Worm (Caenorhabditis elegans) whole organism, young adult: ENCODE results near the gene nhx-9.

Experiments
- D2030.7 ChIP-seq: fragments of 200-800 bp; sonication (Bioruptor generic); IDR thresholded peaks from 2 replicates; pipeline ENCODE4 v1.3.6; 2022; ENCODE audit warnings: missing genetic modification reagents, missing genetic modification characterization, missing compliant biosample characterization
- F10E7.11 ChIP-seq: sonication (generic microtip); optimal IDR thresholded peaks from 2 replicates; lab custom pipeline; 2017; ENCODE audit warnings: mild to moderate bottlenecking, missing genetic modification characterization, moderate library complexity, missing compliant biosample characterization
- F23B12.7 ChIP-seq: sonication (generic microtip); optimal IDR thresholded peaks from 2 replicates; lab custom pipeline; 2017; ENCODE audit warnings: missing genetic modification characterization, mild to moderate bottlenecking, missing compliant biosample characterization, antibody characterized with exemption, moderate library complexity; ENCODE audit not compliant: insufficient read depth
- F37B4.10 ChIP-seq: fragments of 200-800 bp; sonication (Bioruptor generic); IDR thresholded peaks from 2 replicates; pipeline ENCODE4 v1.3.6; 2022; ENCODE audit warnings: missing genetic modification characterization, missing compliant biosample characterization
- F39B2.1 ChIP-seq: fragments of 200-800 bp; sonication (Bioruptor generic); IDR thresholded peaks from 2 replicates; pipeline ENCODE4 v1.3.6; 2022; ENCODE audit warnings: missing genetic modification reagents, missing genetic modification characterization, missing compliant biosample characterization
- F49E8.2 ChIP-seq: sonication (generic microtip); optimal IDR thresholded peaks from 3 replicates; lab custom pipeline; 2017; ENCODE audit warnings: missing genetic modification characterization, mild to moderate bottlenecking, missing compliant biosample characterization, antibody characterized with exemption, moderate library complexity; ENCODE audit not compliant: insufficient read depth
- F57C9.4 ChIP-seq: sonication (generic microtip); optimal IDR thresholded peaks from 2 replicates; lab custom pipeline; 2017; ENCODE audit warnings: mild to moderate bottlenecking, missing genetic modification characterization, missing compliant biosample characterization
- K11D2.4 ChIP-seq: fragments of 200-800 bp; sonication (Bioruptor generic); IDR thresholded peaks from 2 replicates; pipeline ENCODE4 v1.3.6; 2022; ENCODE audit warnings: missing genetic modification reagents, missing genetic modification characterization, missing compliant biosample characterization
- T07F8.4 ChIP-seq: sonication (generic microtip); optimal IDR thresholded peaks from 2 replicates; lab custom pipeline; 2016; ENCODE audit warnings: mild to moderate bottlenecking, missing genetic modification characterization, moderate library complexity, missing compliant biosample characterization
- Y53F4B.3 ChIP-seq: fragments of 200-800 bp; sonication (Bioruptor generic); IDR thresholded peaks from 2 replicates; pipeline ENCODE4 v1.3.6; 2022; ENCODE audit warnings: missing genetic modification reagents, missing genetic modification characterization, missing compliant biosample characterization
- Y95B8A.8 ChIP-seq: fragments of 200-800 bp; sonication (Bioruptor generic); IDR thresholded peaks from 2 replicates; pipeline ENCODE4 v1.3.6; 2022; ENCODE audit warnings: missing genetic modification reagents, missing genetic modification characterization, missing compliant biosample characterization
- ZK185.1 ChIP-seq: sonication (generic microtip); optimal IDR thresholded peaks from 2 replicates; lab custom pipeline; 2016; ENCODE audit warnings: mild to moderate bottlenecking, missing genetic modification characterization, missing compliant biosample characterization; ENCODE audit not compliant: poor library complexity, severe bottlenecking
- aptf-2 ChIP-seq: fragments of 200-800 bp; sonication (Bioruptor generic); conservative IDR thresholded peaks from 2 replicates; pipeline ENCODE4 v1.3.6; 2022; ENCODE audit warnings: missing genetic modification reagents, missing genetic modification characterization, missing compliant biosample characterization
- aptf-3 ChIP-seq: fragments of 200-800 bp; sonication (Bioruptor generic); IDR thresholded peaks from 2 replicates; pipeline ENCODE4 v1.3.6; 2022; ENCODE audit warnings: missing genetic modification characterization, missing compliant biosample characterization
- atf-7 ChIP-seq: sonication (generic microtip); optimal IDR thresholded peaks from 2 replicates; lab custom pipeline; 2017; ENCODE audit warnings: mild to moderate bottlenecking, missing genetic modification characterization, missing compliant biosample characterization
- athp-1 ChIP-seq: sonication (generic microtip); optimal IDR thresholded peaks from 2 replicates; lab custom pipeline; 2017; ENCODE audit warnings: mild to moderate bottlenecking, missing genetic modification characterization, missing compliant biosample characterization
- attf-6 ChIP-seq: fragments of 200-800 bp; sonication (Bioruptor generic); IDR thresholded peaks from 2 replicates; pipeline ENCODE4 v1.3.6; 2022; ENCODE audit warnings: missing genetic modification reagents, missing genetic modification characterization, missing compliant biosample characterization
- ceh-27 ChIP-seq: fragments of 200-800 bp; sonication (Bioruptor generic); optimal IDR thresholded peaks from 2 replicates; lab custom pipeline; 2018; ENCODE audit warnings: mild to moderate bottlenecking, missing genetic modification characterization, moderate library complexity, missing compliant biosample characterization
- die-1 ChIP-seq: sonication (generic microtip); optimal IDR thresholded peaks from 2 replicates; lab custom pipeline; 2016; ENCODE audit warnings: missing genotype, mild to moderate bottlenecking, missing genetic modification characterization, missing compliant biosample characterization
- dox-1 ChIP-seq: fragments of 200-800 bp; sonication (Bioruptor generic); IDR thresholded peaks from 2 replicates; pipeline ENCODE4 v1.3.6; 2022; ENCODE audit warnings: missing genetic modification reagents, missing genetic modification characterization, missing compliant biosample characterization
- dpff-1 ChIP-seq: sonication (generic microtip); optimal IDR thresholded peaks from 2 replicates; lab custom pipeline; 2017; ENCODE audit warnings: mild to moderate bottlenecking, missing genetic modification characterization, missing compliant biosample characterization
- egl-18 ChIP-seq: fragments of 200-800 bp; sonication (Bioruptor generic); IDR thresholded peaks from 2 replicates; pipeline ENCODE4 v1.3.6; 2022; ENCODE audit warnings: missing genetic modification reagents, missing genetic modification characterization, missing compliant biosample characterization
- egl-44 ChIP-seq: fragments of 200-800 bp; sonication (Bioruptor generic); IDR thresholded peaks from 2 replicates; pipeline ENCODE4 v1.3.6; 2022; ENCODE audit warnings: missing genetic modification reagents, missing genetic modification characterization, missing compliant biosample characterization
- gei-17 ChIP-seq: fragments of 200-800 bp; sonication (Bioruptor generic); optimal IDR thresholded peaks from 2 replicates; lab custom pipeline; 2018; ENCODE audit warnings: mild to moderate bottlenecking, missing genetic modification characterization, missing compliant biosample characterization
- hlh-12 ChIP-seq: sonication (generic microtip); optimal IDR thresholded peaks from 2 replicates; lab custom pipeline; 2016; ENCODE audit warnings: missing genetic modification characterization, missing compliant biosample characterization
- hmg-20 ChIP-seq: fragments of 200-800 bp; sonication (Bioruptor generic); IDR thresholded peaks from 2 replicates; pipeline ENCODE4 v1.3.6; 2022; ENCODE audit warnings: missing genetic modification reagents, missing genetic modification characterization, missing compliant biosample characterization
- hrde-1 ChIP-seq: sonication (generic microtip); optimal IDR thresholded peaks from 2 replicates; lab custom pipeline; 2016; ENCODE audit warnings: missing genetic modification characterization, mild to moderate bottlenecking, missing compliant biosample characterization, moderate library complexity, missing genotype, missing genetic modification reagents, borderline replicate concordance
- let-607 ChIP-seq, 2 experiments: fragments of 200-800 bp in 1 of 2; sonication (Bioruptor generic) in 1 of 2; sonication (generic microtip) in 1 of 2; optimal IDR thresholded peaks; 2 replicates each; lab custom pipeline; 2016 to 2018; ENCODE audit warnings: mild to moderate bottlenecking in 2 of 2, missing compliant biosample characterization in 2 of 2, missing genetic modification characterization in 2 of 2, moderate library complexity in 2 of 2, missing genotype in 1 of 2
- lin-26 ChIP-seq: fragments of 200-800 bp; sonication (Bioruptor generic); IDR thresholded peaks from 2 replicates; pipeline ENCODE4 v1.3.6; 2022; ENCODE audit warnings: missing genetic modification reagents, missing genetic modification characterization, missing compliant biosample characterization
- lsl-1 ChIP-seq: fragments of 200-800 bp; sonication (Bioruptor generic); optimal IDR thresholded peaks from 2 replicates; lab custom pipeline; 2018; ENCODE audit warnings: mild to moderate bottlenecking, missing genetic modification characterization, moderate library complexity, missing compliant biosample characterization
- lsy-27 ChIP-seq: sonication (generic microtip); optimal IDR thresholded peaks from 2 replicates; lab custom pipeline; 2017; ENCODE audit warnings: missing genetic modification characterization, mild to moderate bottlenecking, missing compliant biosample characterization, antibody characterized with exemption, missing genotype, borderline replicate concordance; ENCODE audit not compliant: insufficient read depth
- madf-10 ChIP-seq: sonication (generic microtip); optimal IDR thresholded peaks from 2 replicates; lab custom pipeline; 2016; ENCODE audit warnings: mild to moderate bottlenecking, missing genetic modification characterization, missing compliant biosample characterization
- mcd-1 ChIP-seq: fragments of 200-800 bp; sonication (Bioruptor generic); IDR thresholded peaks from 2 replicates; pipeline ENCODE4 v1.3.6; 2022; ENCODE audit warnings: missing genetic modification reagents, missing genetic modification characterization, missing compliant biosample characterization
- nhr-179 ChIP-seq: sonication (generic microtip); optimal IDR thresholded peaks from 2 replicates; lab custom pipeline; 2016; ENCODE audit warnings: mild to moderate bottlenecking, missing genetic modification characterization, missing compliant biosample characterization
- nhr-27 ChIP-seq: fragments of 200-800 bp; sonication (Bioruptor generic); optimal IDR thresholded peaks from 2 replicates; lab custom pipeline; 2018; ENCODE audit warnings: mild to moderate bottlenecking, missing genetic modification characterization, moderate library complexity, missing compliant biosample characterization
- pha-4 ChIP-seq: fragments of 150-350 bp; sonication (generic microtip); optimal IDR thresholded peaks from 2 replicates; lab custom pipeline; 2014; ENCODE audit warnings: missing biosample characterization, missing genetic modification reagents, missing genetic modification characterization
- repo-1 ChIP-seq: sonication (generic microtip); optimal IDR thresholded peaks from 2 replicates; lab custom pipeline; 2017; ENCODE audit warnings: mild to moderate bottlenecking, missing genetic modification characterization, missing compliant biosample characterization
- sdz-38 ChIP-seq: sonication (generic microtip); optimal IDR thresholded peaks from 2 replicates; lab custom pipeline; 2016; ENCODE audit warnings: missing genotype, missing genetic modification characterization, missing compliant biosample characterization
- snpc-1.3 ChIP-seq: sonication (generic microtip); optimal IDR thresholded peaks from 2 replicates; lab custom pipeline; 2017; ENCODE audit warnings: missing genetic modification characterization, mild to moderate bottlenecking, missing compliant biosample characterization, antibody characterized with exemption, moderate library complexity, missing genotype, missing genetic modification reagents; ENCODE audit not compliant: insufficient read depth
- snpc-4 ChIP-seq, 5 experiments: fragments of 150-350 bp in 1 of 5; sonication (generic microtip) in 4 of 5; optimal IDR thresholded peaks; 2 replicates each; lab custom pipeline; 2014 to 2018; ENCODE audit warnings: missing genetic modification characterization in 5 of 5, missing biosample characterization in 3 of 5, antibody characterized with exemption in 2 of 5, mild to moderate bottlenecking in 2 of 5, missing compliant biosample characterization in 2 of 5, missing genotype in 2 of 5, moderate library complexity in 2 of 5, missing genetic modification reagents in 1 of 5
- somi-1 ChIP-seq: fragments of 200-800 bp; sonication (Bioruptor generic); optimal IDR thresholded peaks from 2 replicates; lab custom pipeline; 2018; ENCODE audit warnings: mild to moderate bottlenecking, missing genetic modification characterization, missing compliant biosample characterization
- tbp1 ChIP-seq: fragments of 200-800 bp; sonication (Bioruptor generic); optimal IDR thresholded peaks from 2 replicates; lab custom pipeline; 2018; ENCODE audit warnings: mild to moderate bottlenecking, missing genetic modification characterization, missing compliant biosample characterization
- tbx-9 ChIP-seq: sonication (generic microtip); optimal IDR thresholded peaks from 2 replicates; lab custom pipeline; 2016; ENCODE audit warnings: borderline replicate concordance, missing genetic modification characterization, inconsistent platforms, missing compliant biosample characterization
- unc-130 ChIP-seq: sonication (generic microtip); optimal IDR thresholded peaks from 2 replicates; lab custom pipeline; 2016; ENCODE audit warnings: missing genetic modification reagents, missing genetic modification characterization, missing compliant biosample characterization
- zfh-2 ChIP-seq: fragments of 200-800 bp; sonication (Bioruptor generic); conservative IDR thresholded peaks from 2 replicates; pipeline ENCODE4 v1.3.6; 2022; ENCODE audit warnings: missing genetic modification reagents, missing genetic modification characterization, missing compliant biosample characterization
- ztf-3 ChIP-seq: fragments of 200-800 bp; sonication (Bioruptor generic); optimal IDR thresholded peaks from 2 replicates; lab custom pipeline; 2018; ENCODE audit warnings: mild to moderate bottlenecking, missing genetic modification characterization, missing compliant biosample characterization

nhx-9 gene

DNA sequence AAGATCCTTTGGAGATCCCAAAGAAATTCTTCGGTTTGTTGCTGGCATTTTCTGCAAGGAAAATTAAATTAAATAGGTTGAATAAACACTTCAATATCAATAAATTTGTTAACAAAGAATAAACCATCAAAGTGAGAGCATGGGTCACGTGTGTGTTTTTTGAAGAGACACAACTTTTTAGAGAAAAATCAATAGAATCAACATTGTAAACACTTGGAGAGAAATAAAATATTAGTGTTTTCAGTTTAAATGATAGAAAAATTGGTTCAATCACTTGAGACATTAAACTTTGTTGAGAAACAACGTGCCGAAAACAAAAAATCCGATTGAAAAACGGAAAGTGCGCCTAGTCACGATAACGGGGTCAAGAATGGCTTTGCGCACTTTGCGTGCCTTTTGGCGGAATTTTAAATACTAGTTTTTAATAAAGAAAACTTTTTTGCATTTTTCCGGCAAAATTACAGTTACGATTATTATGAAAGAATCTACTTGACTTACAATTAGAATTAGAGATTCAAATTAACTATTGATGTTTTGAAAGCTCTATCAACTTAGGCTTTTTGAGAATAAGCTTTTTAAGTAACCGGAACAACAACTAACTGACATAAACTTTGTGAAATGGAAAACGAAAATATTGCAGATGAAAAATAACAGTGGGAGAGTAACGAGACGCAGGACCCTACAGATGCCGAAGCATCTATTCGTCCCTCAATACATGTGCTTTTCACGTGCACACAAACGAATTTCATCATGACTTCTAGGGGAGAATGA, 31.0 kb downstream of the nhx-9 start, which contains the start of gene ZK829.7 (continued):
- TF ChIP-seq attf-6 (GFP tag; lab: Robert Waterston, UW) = 0 out of 2 replicates have a peak, but pooled peaks have one; percentile 42
- no peak for TF ChIP-seq F10E7.11
- TF ChIP-seq lsl-1 = peak; percentile 55
- TF ChIP-seq mcd-1 (GFP tag; lab: Robert Waterston, UW) = peak; percentile 67
- no peak for TF ChIP-seq die-1 (tag; lab: Kevin White, UChicago)
- peak; percentile 55 for TF ChIP-seq ceh-27 (GFP tag; lab: Kevin White, UChicago)
- TF ChIP-seq dox-1 (GFP tag; lab: Robert Waterston, UW) = peak; percentile 66; the same call in 1 of the 2 replicates
- no peak for TF ChIP-seq aptf-3
- TF ChIP-seq repo-1 (tag; lab: Kevin White, UChicago) = peak; percentile 12
- no peak for TF ChIP-seq egl-44
- TF ChIP-seq F57C9.4 (tag; lab: Kevin White, UChicago) = no peak
- no peak for TF ChIP-seq Y53F4B.3
- TF ChIP-seq aptf-2 (GFP tag; lab: Robert Waterston, UW) = no peak
- TF ChIP-seq Y95B8A.8 (GFP tag; lab: Robert Waterston, UW) = no peak
- peak; percentile 44 for TF ChIP-seq ZK185.1 (tag; lab: Kevin White, UChicago)
- no peak for TF ChIP-seq hrde-1
- no peak for TF ChIP-seq tbx-9 (tag; lab: Kevin White, UChicago)
- TF ChIP-seq F49E8.2 = peak; percentile 30
- no peak for TF ChIP-seq hlh-12 (tag; lab: Kevin White, UChicago)
- TF ChIP-seq T07F8.4 (tag; lab: Kevin White, UChicago) = no peak
- TF ChIP-seq lin-26 (GFP tag; lab: Robert Waterston, UW) = no peak
- peak; percentile 53 for TF ChIP-seq snpc-1.3
- peak; percentile 39 for TF ChIP-seq tbp1 (GFP tag; lab: Kevin White, UChicago)
- TF ChIP-seq D2030.7 (GFP tag; lab: Robert Waterston, UW) = no peak
- no peak for TF ChIP-seq sdz-38
- no peak for TF ChIP-seq dpff-1
- no peak for TF ChIP-seq madf-10 (tag; lab: Kevin White, UChicago)
- TF ChIP-seq snpc-4 (GFP tag; optimal IDR thresholded peaks at IDR 0.05; lab: Kevin White, UChicago) = no peak
- peak; percentile 24 to 58 (median 40) for TF ChIP-seq snpc-4 (tag; optimal IDR thresholded peaks at IDR 0.05; lab: Kevin White, UChicago)
- peak; percentile 16 for TF ChIP-seq pha-4 (tag; lab: Kevin White, UChicago)
- TF ChIP-seq K11D2.4 (GFP tag; lab: Robert Waterston, UW) = no peak; the same call in 1 of the 2 replicates
- TF ChIP-seq nhr-27 (tag; lab: Kevin White, UChicago) = no peak
- no peak for TF ChIP-seq lsy-27 (tag; lab: Kevin White, UChicago)
- no peak for TF ChIP-seq atf-7 (tag; lab: Kevin White, UChicago)
- TF ChIP-seq unc-130 = no peak
- no peak for TF ChIP-seq let-607 (tag; optimal IDR thresholded peaks at IDR 0.05; lab: Kevin White, UChicago)
- no peak for TF ChIP-seq somi-1 (GFP tag; lab: Kevin White, UChicago)
- TF ChIP-seq F39B2.1 = no peak
- no peak for TF ChIP-seq nhr-179 (tag; lab: Kevin White, UChicago)
- no peak for TF ChIP-seq gei-17
- peak; percentile 18 for TF ChIP-seq F23B12.7
- TF ChIP-seq egl-18 = no peak
- TF ChIP-seq zfh-2 (GFP tag; lab: Robert Waterston, UW) = no peak
- TF ChIP-seq athp-1 (tag; lab: Kevin White, UChicago) = peak; percentile 0
- TF ChIP-seq F37B4.10 (GFP tag; lab: Robert Waterston, UW) = no peak
- TF ChIP-seq ztf-3 (GFP tag; lab: Kevin White, UChicago) = no peak
- TF ChIP-seq hmg-20 (GFP tag; lab: Robert Waterston, UW) = no peak
